Worm (Caenorhabditis elegans): ENCODE data around the gene dhhc-5.

Gene dhhc-5

DNA sequence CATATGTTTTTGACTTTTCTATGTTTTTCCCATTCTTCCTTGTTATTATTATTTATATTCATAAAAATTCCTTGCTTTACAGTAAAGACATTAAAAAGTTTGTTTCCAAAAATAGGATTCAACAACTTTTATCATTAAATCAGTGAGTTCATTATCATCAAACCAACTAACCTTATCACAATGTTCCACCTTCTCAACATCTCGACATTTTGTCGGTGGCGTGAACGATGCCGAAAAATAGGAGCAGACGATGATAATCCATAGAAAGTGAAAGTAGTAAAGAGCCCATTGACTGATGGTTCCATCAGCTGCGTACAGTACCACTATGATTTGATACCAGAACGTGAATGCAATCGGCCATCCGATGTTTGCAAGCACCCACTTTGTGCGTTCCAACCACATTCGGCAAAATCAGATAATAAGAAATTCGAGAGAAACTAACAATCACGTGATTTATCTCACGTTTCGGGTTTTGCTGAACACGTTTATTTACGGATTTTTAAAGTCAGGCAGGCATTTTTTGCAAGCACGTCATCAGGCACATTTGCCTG is at the start of gene dhhc-5:
TSS of gene dhhc-5 (minus strand) at position 406 of the 551 bp plus-strand sequence.
- no peak for TF ChIP-seq ces-1 (GFP tag; optimal IDR thresholded peaks at IDR 0.05)
- peak; percentile 65 for TF ChIP-seq hlh-11 (tag; optimal IDR thresholded peaks at IDR 0.05)
- no peak for TF ChIP-seq egl-27 (tag; optimal IDR thresholded peaks at IDR 0.05)
- TF ChIP-seq zfp-2 (tag; optimal IDR thresholded peaks at IDR 0.05), result no peak
- no peak for TF ChIP-seq lin-29 (GFP tag; IDR thresholded peaks at IDR 0.05)
- TF ChIP-seq dmd-6 (GFP tag; IDR thresholded peaks at IDR 0.05), result peak; percentile 37; the same call in 1 of the 2 replicates
- no peak for TF ChIP-seq daf-16 (GFP tag; optimal IDR thresholded peaks at IDR 0.05)
- TF ChIP-seq daf-16 (tag; optimal IDR thresholded peaks at IDR 0.05), result peak; percentile 80
- peak in 1 of 2 experiments; percentile 91 for TF ChIP-seq unc-62 (GFP tag; optimal IDR thresholded peaks at IDR 0.05 in 1 of 2)
- no peak for TF ChIP-seq unc-62 (tag; optimal IDR thresholded peaks at IDR 0.05)
- no peak for TF ChIP-seq nhr-76 (tag; optimal IDR thresholded peaks at IDR 0.05)
- TF ChIP-seq saeg-2 (GFP tag; IDR thresholded peaks at IDR 0.05), result no peak
- TF ChIP-seq nhr-102 (tag; optimal IDR thresholded peaks at IDR 0.05), result peak; percentile 17
- no peak for TF ChIP-seq unc-130 (GFP tag; optimal IDR thresholded peaks at IDR 0.05)
- TF ChIP-seq arid-1 (GFP tag; conservative IDR thresholded peaks at IDR 0.05), result no peak
- no peak for TF ChIP-seq zip-11 (GFP tag; IDR thresholded peaks at IDR 0.05)
- TF ChIP-seq vab-7 (GFP tag; IDR thresholded peaks at IDR 0.05), result no peak
- TF ChIP-seq nhr-28 (tag; optimal IDR thresholded peaks at IDR 0.05), result peak; percentile 9
- no peak for TF ChIP-seq nhr-6 (tag; optimal IDR thresholded peaks at IDR 0.05)
- no peak for TF ChIP-seq ctbp-1 (GFP tag; IDR thresholded peaks at IDR 0.05)
- TF ChIP-seq egl-43 (GFP tag; IDR thresholded peaks at IDR 0.05), result no peak
- TF ChIP-seq jun-1 (tag; optimal IDR thresholded peaks at IDR 0.05), result no peak

DNA sequence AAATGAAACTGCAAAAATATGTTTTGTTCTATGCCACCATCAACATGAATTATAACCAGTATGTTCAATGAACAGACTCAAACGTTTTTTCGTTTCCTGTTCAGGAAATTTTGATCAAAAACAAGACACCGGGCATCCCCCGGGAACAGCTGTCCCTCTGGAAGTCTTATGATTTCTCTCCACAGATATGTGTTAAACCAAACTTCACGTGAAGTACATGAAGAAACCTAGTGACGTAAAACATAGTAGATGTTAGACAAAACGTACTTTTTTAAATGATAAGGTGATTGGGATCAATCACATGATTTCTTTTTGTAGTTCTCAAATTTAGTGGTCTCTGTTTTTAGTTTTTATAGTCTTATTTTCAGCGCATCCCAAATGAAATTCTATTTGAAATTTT is 49.7 kb upstream of the dhhc-5 start:
- no peak for TF ChIP-seq zip-2 (tag; optimal IDR thresholded peaks at IDR 0.05)
- no peak for TF ChIP-seq fkh-10 (GFP tag; optimal IDR thresholded peaks at IDR 0.05)
- peak; percentile 61 for TF ChIP-seq dve-1 (tag; optimal IDR thresholded peaks at IDR 0.05; ENCODE audit: insufficient read depth)
- TF ChIP-seq hlh-11 (tag; optimal IDR thresholded peaks at IDR 0.05), result peak; percentile 81
- TF ChIP-seq skn-1 (tag; optimal IDR thresholded peaks at IDR 0.05), result no peak
- no peak for TF ChIP-seq nhr-77 (tag; optimal IDR thresholded peaks at IDR 0.05)
- TF ChIP-seq F49E8.2 (tag; optimal IDR thresholded peaks at IDR 0.05; ENCODE audit: borderline replicate concordance), result no peak
- peak in 1 of 2 experiments; percentile 44 for TF ChIP-seq lsy-2 (tag; optimal IDR thresholded peaks at IDR 0.05)
- peak in 1 of 2 experiments; percentile 72 for TF ChIP-seq unc-62 (GFP tag; optimal IDR thresholded peaks at IDR 0.05 in 1 of 2)
- no peak for TF ChIP-seq unc-62 (tag; optimal IDR thresholded peaks at IDR 0.05)
- no peak for TF ChIP-seq lim-7 (GFP tag; IDR thresholded peaks at IDR 0.05)
- TF ChIP-seq ceh-20 (GFP tag; IDR thresholded peaks at IDR 0.05), result peak; percentile 58; the same call in 1 of the 2 replicates
- 0 out of 2 replicates have a peak, but pooled peaks have one; percentile 16 for TF ChIP-seq zfp-3 (GFP tag; conservative IDR thresholded peaks at IDR 0.05)
- TF ChIP-seq mdl-1 (tag; optimal IDR thresholded peaks at IDR 0.05), result peak in 1 of 2 experiments; percentile 52
- peak; percentile 47 for TF ChIP-seq nhr-48 (tag; optimal IDR thresholded peaks at IDR 0.05)
- no peak for TF ChIP-seq R02D3.7 (tag; optimal IDR thresholded peaks at IDR 0.05)
- TF ChIP-seq nhr-28 (tag; optimal IDR thresholded peaks at IDR 0.05), result peak; percentile 80
- no peak for TF ChIP-seq nhr-237 (tag; optimal IDR thresholded peaks at IDR 0.05)
- peak in 1 of 2 experiments; percentile 1 for TF ChIP-seq daf-16 (GFP tag; optimal IDR thresholded peaks at IDR 0.05)
- TF ChIP-seq daf-16 (tag; optimal IDR thresholded peaks at IDR 0.05), result peak; percentile 22
- TF ChIP-seq dmd-6 (GFP tag; IDR thresholded peaks at IDR 0.05), result peak; percentile 74
- TF ChIP-seq madf-5 (GFP tag; IDR thresholded peaks at IDR 0.05), result no peak
- no peak for TF ChIP-seq madf-9 (GFP tag; conservative IDR thresholded peaks at IDR 0.05)
- TF ChIP-seq egl-27 (tag; optimal IDR thresholded peaks at IDR 0.05), result no peak
- TF ChIP-seq hlh-30 (tag; optimal IDR thresholded peaks at IDR 0.05; ENCODE audit: insufficient read depth), result peak; percentile 84
- no peak for TF ChIP-seq hmg-1.1 (GFP tag; IDR thresholded peaks at IDR 0.05)
- peak; percentile 60 for TF ChIP-seq mxl-2 (GFP tag; conservative IDR thresholded peaks at IDR 0.05)
- peak; percentile 39 for TF ChIP-seq mep-1 (tag; optimal IDR thresholded peaks at IDR 0.05)
- no peak for TF ChIP-seq nhr-102 (tag; optimal IDR thresholded peaks at IDR 0.05)
- TF ChIP-seq ama-1 (optimal IDR thresholded peaks at IDR 0.05), result no peak
- no peak for TF ChIP-seq jun-1 (tag; optimal IDR thresholded peaks at IDR 0.05)
- TF ChIP-seq php-3 (GFP tag; IDR thresholded peaks at IDR 0.05), result 0 out of 2 replicates have a peak, but pooled peaks have one; percentile 38
- no peak for TF ChIP-seq gei-8 (GFP tag; optimal IDR thresholded peaks at IDR 0.05)
- TF ChIP-seq egl-43 (GFP tag; IDR thresholded peaks at IDR 0.05), result no peak
- peak; percentile 69 for TF ChIP-seq nhr-11 (tag; optimal IDR thresholded peaks at IDR 0.05)
- no peak for TF ChIP-seq aha-1 (tag)
- 0 out of 2 replicates have a peak, but pooled peaks have one; percentile 31 for TF ChIP-seq lin-1 (GFP tag; IDR thresholded peaks at IDR 0.05)
